Worm (Caenorhabditis elegans) whole organism, L2 larva: Measurements from ENCODE around the gene AH6.17.

Experiments used
- R02D3.7 ChIP-seq: fragments of 150-350 bp; optimal IDR thresholded peaks from 2 replicates; lab custom pipeline; 2014; ENCODE audit warnings: missing biosample characterization, missing genetic modification characterization
- ZK546.5 ChIP-seq: sonication (generic microtip); optimal IDR thresholded peaks from 2 replicates; lab custom pipeline; 2017; ENCODE audit warnings: missing biosample characterization, missing genetic modification characterization
- alr-1 ChIP-seq: fragments of 150-350 bp; optimal IDR thresholded peaks from 2 replicates; lab custom pipeline; 2014; ENCODE audit warnings: missing biosample characterization, missing genetic modification characterization
- blmp-1 ChIP-seq: sonication (generic microtip); optimal IDR thresholded peaks from 2 replicates; lab custom pipeline; 2017; ENCODE audit warnings: missing genetic modification characterization, mild to moderate bottlenecking, missing compliant biosample characterization, antibody characterized with exemption, moderate library complexity; ENCODE audit not compliant: insufficient read depth
- crh-2 ChIP-seq: sonication (generic microtip); optimal IDR thresholded peaks from 2 replicates; lab custom pipeline; 2017; ENCODE audit warnings: missing biosample characterization, missing genetic modification characterization
- dmd-4 ChIP-seq: sonication (generic microtip); optimal IDR thresholded peaks from 2 replicates; lab custom pipeline; 2017; ENCODE audit warnings: missing biosample characterization, missing genetic modification characterization
- elt-3 ChIP-seq: sonication (generic microtip); optimal IDR thresholded peaks from 2 replicates; lab custom pipeline; 2017; ENCODE audit warnings: missing biosample characterization, missing genetic modification characterization
- fos-1 ChIP-seq: fragments of 150-350 bp; optimal IDR thresholded peaks from 2 replicates; lab custom pipeline; 2014; ENCODE audit warnings: missing biosample characterization, missing genetic modification characterization
- gmeb-1 ChIP-seq: fragments of 150-350 bp; optimal IDR thresholded peaks from 2 replicates; lab custom pipeline; 2014; ENCODE audit warnings: missing biosample characterization, missing genetic modification characterization
- nhr-11 ChIP-seq: fragments of 150-350 bp; optimal IDR thresholded peaks from 2 replicates; lab custom pipeline; 2014; ENCODE audit warnings: missing biosample characterization, missing genetic modification characterization
- nhr-23 ChIP-seq: fragments of 150-350 bp; optimal IDR thresholded peaks from 2 replicates; lab custom pipeline; 2014; ENCODE audit warnings: missing biosample characterization, missing genetic modification reagents, missing genetic modification characterization
- skn-1 ChIP-seq: sonication (generic microtip); optimal IDR thresholded peaks from 2 replicates; lab custom pipeline; 2017; ENCODE audit warnings: missing biosample characterization, missing genetic modification characterization
- snpc-4 ChIP-seq: fragments of 150-350 bp; optimal IDR thresholded peaks from 2 replicates; lab custom pipeline; 2014; ENCODE audit warnings: missing biosample characterization, missing genetic modification characterization

DNA sequence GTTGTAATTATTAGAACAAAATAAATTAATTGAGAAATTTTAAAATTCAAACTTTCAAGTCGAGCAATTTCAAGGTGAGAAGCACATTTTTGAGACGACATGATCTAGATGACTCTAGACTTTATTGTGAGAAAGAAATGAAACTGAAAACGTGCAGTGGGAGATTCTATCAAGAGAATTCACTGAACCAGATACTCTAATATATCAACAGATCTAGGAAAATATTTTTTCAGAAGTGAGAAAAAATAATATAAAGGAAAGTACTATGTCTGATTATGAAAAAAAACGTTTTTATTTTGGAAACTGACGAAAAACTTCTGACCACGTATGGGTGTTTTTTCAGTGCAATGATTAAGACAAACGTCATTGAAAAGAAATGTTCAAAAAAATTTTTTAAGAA, 17.8 kb downstream of the AH6.17 start, which contains the start of gene sra-3:
- TF ChIP-seq alr-1 (tag; lab: Kevin White, UChicago) (no peak), nhr-11 (tag; lab: Kevin White, UChicago) (no peak), fos-1 (tag; lab: Kevin White, UChicago) (no peak), elt-3 (tag; lab: Kevin White, UChicago) (no peak), snpc-4 (no peak), blmp-1 (tag; lab: Kevin White, UChicago) (no peak), gmeb-1 (tag; lab: Kevin White, UChicago) (no peak), crh-2 (no peak), R02D3.7 (tag; lab: Kevin White, UChicago) (no peak), dmd-4 (tag; lab: Kevin White, UChicago) (no peak), nhr-23 (tag; lab: Kevin White, UChicago) (no peak), ZK546.5 (tag; lab: Kevin White, UChicago) (no peak), skn-1 (tag; lab: Kevin White, UChicago) (no peak)
